Fruit fly (Drosophila melanogaster) whole organism, embryonic: Measurements from ENCODE around the gene prd.

Experiments
- Aef1 ChIP-seq: fragments of 200-800 bp; sonication (Bioruptor generic); IDR thresholded peaks from 3 replicates; pipeline ENCODE4 v1.3.6; 2022; ENCODE audit warnings: missing biosample characterization, missing genetic modification characterization
- B-H2 ChIP-seq: fragments of 200-800 bp; sonication (Bioruptor generic); optimal IDR thresholded peaks from 2 replicates; lab custom pipeline; 2018; ENCODE audit warnings: missing biosample characterization, mild to moderate bottlenecking, missing genetic modification characterization
- CG10209 ChIP-seq: fragments of 200-800 bp; sonication (Bioruptor generic); optimal IDR thresholded peaks from 3 replicates; lab custom pipeline; 2017; ENCODE audit warnings: missing biosample characterization, mild to moderate bottlenecking, missing genetic modification characterization, missing genetic modification reagents
- CG11398 ChIP-seq: fragments of 200-800 bp; sonication (Bioruptor generic); optimal IDR thresholded peaks from 2 replicates; lab custom pipeline; 2016; ENCODE audit warnings: missing biosample characterization, missing genetic modification characterization
- CG14050 ChIP-seq: fragments of 200-800 bp; sonication (Bioruptor generic); IDR thresholded peaks from 3 replicates; pipeline ENCODE4 v1.3.6; 2022; ENCODE audit warnings: missing biosample characterization, missing genetic modification characterization
- CG15601 ChIP-seq: fragments of 200-800 bp; sonication (Bioruptor generic); optimal IDR thresholded peaks from 3 replicates; lab custom pipeline; 2019; ENCODE audit warnings: missing biosample characterization, mild to moderate bottlenecking, missing genetic modification characterization, moderate library complexity
- CG1647 ChIP-seq: fragments of 200-800 bp; sonication (Bioruptor generic); optimal IDR thresholded peaks from 3 replicates; lab custom pipeline; 2016; ENCODE audit warnings: missing biosample characterization, missing genetic modification characterization
- CG1792 ChIP-seq: fragments of 200-800 bp; sonication (Bioruptor generic); optimal IDR thresholded peaks from 2 replicates; lab custom pipeline; 2016; ENCODE audit warnings: missing biosample characterization, missing genetic modification characterization
- CG18764 ChIP-seq: fragments of 200-800 bp; sonication (Bioruptor generic); optimal IDR thresholded peaks from 3 replicates; lab custom pipeline; 2016; ENCODE audit warnings: missing biosample characterization, missing genetic modification characterization
- CG32772 ChIP-seq: fragments of 200-800 bp; sonication (Bioruptor generic); IDR thresholded peaks from 2 replicates; pipeline ENCODE4 v1.3.6; 2022; ENCODE audit warnings: missing biosample characterization, missing genetic modification characterization
- CG33213 ChIP-seq: fragments of 200-800 bp; sonication (Bioruptor generic); optimal IDR thresholded peaks from 3 replicates; lab custom pipeline; 2016; ENCODE audit warnings: missing biosample characterization, missing genetic modification characterization
- CG34422 ChIP-seq: fragments of 200-800 bp; sonication (Bioruptor generic); IDR thresholded peaks from 3 replicates; pipeline ENCODE4 v1.3.6; 2022; ENCODE audit warnings: missing biosample characterization, missing genetic modification characterization
- CG5180 ChIP-seq: fragments of 200-800 bp; sonication (Bioruptor generic); optimal IDR thresholded peaks from 3 replicates; lab custom pipeline; 2017; ENCODE audit warnings: missing biosample characterization, missing genetic modification characterization, mild to moderate bottlenecking, moderate library complexity, missing genetic modification reagents
- CG6175 ChIP-seq: fragments of 200-800 bp; sonication (Bioruptor generic); IDR thresholded peaks from 3 replicates; pipeline ENCODE4 v1.3.6; 2022; ENCODE audit warnings: missing biosample characterization, missing genetic modification characterization
- CG7963 ChIP-seq: fragments of 200-800 bp; sonication (Bioruptor generic); IDR thresholded peaks from 3 replicates; pipeline ENCODE4 v1.3.6; 2022; ENCODE audit warnings: missing biosample characterization, missing genetic modification characterization; ENCODE audit not compliant: partially characterized antibody
- CG8089 ChIP-seq: fragments of 200-800 bp; sonication (Bioruptor generic); optimal IDR thresholded peaks from 3 replicates; lab custom pipeline; 2016; ENCODE audit warnings: missing biosample characterization, missing genetic modification characterization
- CG8765 ChIP-seq: fragments of 200-800 bp; sonication (Bioruptor generic); IDR thresholded peaks from 2 replicates; pipeline ENCODE4 v1.3.6; 2022; ENCODE audit warnings: missing biosample characterization, missing genetic modification characterization
- CHES-1-like ChIP-seq: fragments of 200-800 bp; sonication (Bioruptor generic); optimal IDR thresholded peaks from 2 replicates; lab custom pipeline; 2016; ENCODE audit warnings: missing biosample characterization, missing genetic modification characterization
- CrebB ChIP-seq: fragments of 200-800 bp; sonication (Bioruptor generic); optimal IDR thresholded peaks from 3 replicates; lab custom pipeline; 2018; ENCODE audit warnings: missing biosample characterization, mild to moderate bottlenecking, missing genetic modification characterization
- Dek ChIP-seq: fragments of 200-800 bp; sonication (Bioruptor generic); optimal IDR thresholded peaks from 3 replicates; lab custom pipeline; 2019; ENCODE audit warnings: missing biosample characterization, mild to moderate bottlenecking, missing genetic modification characterization, moderate library complexity
- Ets65A ChIP-seq: fragments of 200-800 bp; sonication (Bioruptor generic); peaks from one replicate; lab custom pipeline; 2016; ENCODE audit warnings: missing biosample characterization, missing genetic modification characterization
- Gsc ChIP-seq: fragments of 200-800 bp; sonication (Bioruptor generic); IDR thresholded peaks from 2 replicates; pipeline ENCODE4 v1.3.6; 2022; ENCODE audit warnings: missing biosample characterization, missing genetic modification characterization
- Hmx ChIP-seq: fragments of 200-800 bp; sonication (Bioruptor generic); optimal IDR thresholded peaks from 2 replicates; lab custom pipeline; 2016; ENCODE audit warnings: missing biosample characterization, missing genetic modification characterization
- Hr78 ChIP-seq, 2 experiments: fragments of 200-800 bp in 1 of 2; fragments of >200 bp in 1 of 2; sonication (Bioruptor generic) in 1 of 2; optimal IDR thresholded peaks; 2 replicates each; lab custom pipeline; 2017 to 2019; ENCODE audit warnings: missing biosample characterization in 2 of 2, missing genetic modification characterization in 2 of 2, mild to moderate bottlenecking in 1 of 2, moderate library complexity in 1 of 2
- Jarid2 ChIP-seq: fragments of 200-800 bp; sonication (Bioruptor generic); optimal IDR thresholded peaks from 3 replicates; lab custom pipeline; 2017; ENCODE audit warnings: mild to moderate bottlenecking, missing biosample characterization, missing genetic modification reagents, missing genetic modification characterization
- Lim3 ChIP-seq: fragments of 200-800 bp; sonication (Bioruptor generic); IDR thresholded peaks from 2 replicates; pipeline ENCODE4 v1.3.6; 2022; ENCODE audit warnings: missing biosample characterization, missing genetic modification characterization
- Max ChIP-seq: fragments of 200-800 bp; sonication (Bioruptor generic); optimal IDR thresholded peaks from 2 replicates; lab custom pipeline; 2016; ENCODE audit warnings: missing biosample characterization, mild to moderate bottlenecking, missing genetic modification characterization
- NC2α ChIP-seq: fragments of 200-800 bp; sonication (Bioruptor generic); optimal IDR thresholded peaks from 2 replicates; lab custom pipeline; 2016; ENCODE audit warnings: missing biosample characterization, missing genetic modification characterization
- NK7.1 ChIP-seq: fragments of 200-800 bp; sonication (Bioruptor generic); optimal IDR thresholded peaks from 3 replicates; lab custom pipeline; 2016; ENCODE audit warnings: missing biosample characterization, missing genetic modification characterization
- NfI ChIP-seq: fragments of 200-800 bp; sonication (Bioruptor generic); optimal IDR thresholded peaks from 3 replicates; lab custom pipeline; 2018; ENCODE audit warnings: missing biosample characterization, mild to moderate bottlenecking, missing genetic modification characterization, moderate library complexity
- Rx ChIP-seq: fragments of 200-800 bp; sonication (Bioruptor generic); IDR thresholded peaks from 2 replicates; pipeline ENCODE4 v1.3.6; 2022; ENCODE audit warnings: missing biosample characterization, missing genetic modification characterization
- Sin3A ChIP-seq: fragments of >200 bp; optimal IDR thresholded peaks from 2 replicates; lab custom pipeline; 2018
- Ssrp ChIP-seq: fragments of 200-800 bp; sonication (Bioruptor generic); optimal IDR thresholded peaks from 2 replicates; lab custom pipeline; 2018; ENCODE audit warnings: missing biosample characterization, mild to moderate bottlenecking, missing genetic modification characterization, moderate library complexity
- al ChIP-seq: fragments of 200-800 bp; sonication (Bioruptor generic); IDR thresholded peaks from 2 replicates; pipeline ENCODE4 v1.3.6; 2022; ENCODE audit warnings: missing biosample characterization, missing genetic modification characterization
- ash1 ChIP-seq: fragments of 200-800 bp; sonication (Bioruptor generic); optimal IDR thresholded peaks from 2 replicates; lab custom pipeline; 2018; ENCODE audit warnings: missing biosample characterization, mild to moderate bottlenecking, missing genetic modification characterization
- chinmo ChIP-seq: fragments of 200-800 bp; sonication (Bioruptor generic); IDR thresholded peaks from 4 replicates; pipeline ENCODE4 v1.3.6; 2022; ENCODE audit warnings: missing biosample characterization, missing genetic modification characterization; ENCODE audit not compliant: partially characterized antibody
- cwo ChIP-seq: fragments of 200-800 bp; sonication (Bioruptor generic); optimal IDR thresholded peaks from 3 replicates; lab custom pipeline; 2017; ENCODE audit warnings: missing biosample characterization, missing genetic modification characterization, mild to moderate bottlenecking, moderate library complexity, missing genetic modification reagents
- fu2 ChIP-seq: fragments of 200-800 bp; sonication (Bioruptor generic); optimal IDR thresholded peaks from 2 replicates; lab custom pipeline; 2016; ENCODE audit warnings: missing biosample characterization, missing genetic modification characterization
- gem ChIP-seq: fragments of 200-800 bp; sonication (Bioruptor generic); optimal IDR thresholded peaks from 2 replicates; lab custom pipeline; 2019; ENCODE audit warnings: missing biosample characterization, mild to moderate bottlenecking, missing genetic modification characterization, moderate library complexity
- hbn ChIP-seq: fragments of 200-800 bp; sonication (Bioruptor generic); IDR thresholded peaks from 2 replicates; pipeline ENCODE4 v1.3.6; 2022; ENCODE audit warnings: missing biosample characterization, missing genetic modification characterization; ENCODE audit not compliant: partially characterized antibody
- kay ChIP-seq: fragments of 200-800 bp; sonication (Bioruptor generic); optimal IDR thresholded peaks from 2 replicates; lab custom pipeline; 2016; ENCODE audit warnings: missing biosample characterization, missing genetic modification characterization
- nerfin-1 ChIP-seq: fragments of 200-800 bp; sonication (Bioruptor generic); optimal IDR thresholded peaks from 3 replicates; lab custom pipeline; 2019; ENCODE audit warnings: missing biosample characterization, mild to moderate bottlenecking, missing genetic modification characterization, moderate library complexity
- oc ChIP-seq: fragments of 200-800 bp; sonication (Bioruptor generic); optimal IDR thresholded peaks from 2 replicates; lab custom pipeline; 2018; ENCODE audit warnings: missing biosample characterization, mild to moderate bottlenecking, missing genetic modification characterization, moderate library complexity
- pita ChIP-seq: fragments of 200-800 bp; sonication (Bioruptor generic); optimal IDR thresholded peaks from 2 replicates; lab custom pipeline; 2017; ENCODE audit warnings: missing biosample characterization, mild to moderate bottlenecking, missing genetic modification characterization
- repo ChIP-seq: fragments of 200-800 bp; sonication (Bioruptor generic); optimal IDR thresholded peaks from 2 replicates; lab custom pipeline; 2016; ENCODE audit warnings: missing biosample characterization, missing genetic modification characterization
- sim ChIP-seq: fragments of 200-800 bp; sonication (Bioruptor generic); IDR thresholded peaks from 2 replicates; pipeline ENCODE4 v1.3.6; 2022; ENCODE audit warnings: missing biosample characterization, missing genetic modification characterization
- slbo ChIP-seq: fragments of 200-800 bp; sonication (Bioruptor generic); IDR thresholded peaks from 2 replicates; pipeline ENCODE4 v1.3.6; 2022; ENCODE audit warnings: missing biosample characterization, missing genetic modification characterization
- slp2 ChIP-seq: fragments of 200-800 bp; sonication (Bioruptor generic); optimal IDR thresholded peaks from 2 replicates; lab custom pipeline; 2016; ENCODE audit warnings: missing biosample characterization, missing genetic modification characterization
- toy ChIP-seq: fragments of 200-800 bp; sonication (Bioruptor generic); IDR thresholded peaks from 2 replicates; pipeline ENCODE4 v1.3.6; 2022; ENCODE audit warnings: missing biosample characterization, missing genetic modification characterization
- tx ChIP-seq: fragments of 200-800 bp; sonication (Bioruptor generic); optimal IDR thresholded peaks from 2 replicates; lab custom pipeline; 2016; ENCODE audit warnings: missing biosample characterization, missing genetic modification characterization

prd gene

DNA sequence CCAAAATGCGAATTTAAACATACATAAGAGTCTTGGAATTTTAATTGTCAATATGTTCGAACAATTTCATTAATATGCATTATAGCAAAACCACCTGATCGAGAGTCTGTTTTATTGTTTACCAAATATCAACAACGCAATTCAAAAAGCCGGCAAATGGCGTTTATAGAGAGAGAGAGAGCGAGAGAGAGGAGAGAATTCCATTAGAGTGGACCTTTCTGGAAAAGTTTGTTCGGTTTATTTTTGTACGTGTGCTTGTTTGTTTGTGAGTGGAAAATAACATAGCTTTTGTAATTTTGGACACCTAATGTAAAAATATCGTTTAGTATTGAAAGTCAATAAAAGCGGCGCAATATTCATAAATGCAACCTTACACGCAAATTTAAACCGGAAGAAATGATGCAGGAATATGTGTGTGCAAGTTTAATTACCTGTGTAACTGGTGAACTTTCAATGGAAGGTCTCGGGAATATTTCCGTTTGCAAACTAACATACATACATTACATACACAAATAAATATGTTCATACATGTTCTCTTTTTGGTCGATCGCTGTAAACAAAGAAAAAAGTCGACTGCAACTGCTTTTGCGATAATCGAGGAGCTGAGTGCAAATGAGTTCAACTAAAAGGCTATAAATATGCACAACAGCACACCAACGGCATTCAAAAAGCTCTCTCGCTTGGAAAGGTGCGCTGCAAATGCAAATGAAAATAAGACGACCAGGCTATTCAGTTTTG lies 40.8 kb downstream of the prd start, which contains the start of gene CG6785 (continued):
- no peak for TF ChIP-seq al
- peak; percentile 75 for TF ChIP-seq CG1647
- TF ChIP-seq Sin3A (lab: Kevin White, UChicago): no peak
- TF ChIP-seq slbo (GFP tag; lab: Robert Waterston, UW): no peak
- TF ChIP-seq CG8089: peak; percentile 88
- peak; percentile 90 for TF ChIP-seq NC2α (GFP tag; lab: Kevin White, UChicago)
- peak; percentile 72 for TF ChIP-seq Dek (tag; lab: Kevin White, UChicago)
- TF ChIP-seq Lim3 (GFP tag; lab: Robert Waterston, UW): no peak
- no peak for TF ChIP-seq Gsc (GFP tag; lab: Robert Waterston, UW)
- TF ChIP-seq cwo (GFP tag; lab: Kevin White, UChicago): peak; percentile 60
- TF ChIP-seq NK7.1 (GFP tag; lab: Kevin White, UChicago): peak; percentile 84
- peak; percentile 95 for TF ChIP-seq CHES-1-like (GFP tag; lab: Kevin White, UChicago)
- no peak for TF ChIP-seq pita
- TF ChIP-seq CG32772 (GFP tag; lab: Robert Waterston, UW): no peak
- TF ChIP-seq sim (GFP tag; lab: Robert Waterston, UW): peak; percentile 75
- peak in 1 of 2 experiments; percentile 52 for TF ChIP-seq Hr78 (GFP tag; optimal IDR thresholded peaks at IDR 0.05; lab: Kevin White, UChicago)
- TF ChIP-seq CG7963 (GFP tag; lab: Robert Waterston, UW): no peak
- TF ChIP-seq CG1792 (GFP tag; lab: Kevin White, UChicago): peak; percentile 75
- TF ChIP-seq CG33213 (GFP tag; lab: Kevin White, UChicago): peak; percentile 86
- TF ChIP-seq repo: peak; percentile 81
- peak; percentile 50; the same call in 1 of the 3 replicates for TF ChIP-seq CG34422 (GFP tag; lab: Robert Waterston, UW)
- TF ChIP-seq nerfin-1 (tag; lab: Kevin White, UChicago): peak; percentile 80
- no peak for TF ChIP-seq toy
- TF ChIP-seq hbn (GFP tag; lab: Robert Waterston, UW): no peak
- peak; percentile 56 for TF ChIP-seq Max (GFP tag; lab: Kevin White, UChicago)
- peak; percentile 81 for TF ChIP-seq gem (tag; lab: Kevin White, UChicago)
- TF ChIP-seq CG10209 (GFP tag; lab: Kevin White, UChicago): peak; percentile 93
- TF ChIP-seq kay (GFP tag; lab: Kevin White, UChicago): peak; percentile 77
- no peak for TF ChIP-seq Ets65A (GFP tag; lab: Kevin White, UChicago)
- TF ChIP-seq CrebB (tag; lab: Kevin White, UChicago): peak; percentile 96
- no peak for TF ChIP-seq Hmx
- TF ChIP-seq Ssrp (tag; lab: Kevin White, UChicago): no peak
- peak; percentile 88 for TF ChIP-seq B-H2 (GFP tag; lab: Kevin White, UChicago)
- peak; percentile 51 for TF ChIP-seq Jarid2 (GFP tag; lab: Kevin White, UChicago)
- TF ChIP-seq Aef1 (GFP tag; lab: Robert Waterston, UW): no peak
- peak; percentile 77 for TF ChIP-seq oc (tag; lab: Kevin White, UChicago)
- peak; percentile 81; the same call in 2 of the 4 replicates for TF ChIP-seq chinmo (GFP tag; lab: Robert Waterston, UW)
- TF ChIP-seq CG8765 (GFP tag; lab: Robert Waterston, UW): no peak
- TF ChIP-seq CG15601 (tag; lab: Kevin White, UChicago): peak; percentile 92
- no peak for TF ChIP-seq CG6175 (GFP tag; lab: Robert Waterston, UW)
- no peak for TF ChIP-seq fu2 (GFP tag; lab: Kevin White, UChicago)
- TF ChIP-seq CG18764: peak; percentile 87
- peak; percentile 83 for TF ChIP-seq CG5180 (GFP tag; lab: Kevin White, UChicago)
- TF ChIP-seq Rx (GFP tag; lab: Robert Waterston, UW): no peak
- peak; percentile 94 for TF ChIP-seq CG11398 (GFP tag; lab: Kevin White, UChicago)
- peak; percentile 69 for TF ChIP-seq tx (GFP tag; lab: Kevin White, UChicago)
- TF ChIP-seq NfI (GFP tag; lab: Kevin White, UChicago): peak; percentile 67
- peak; percentile 69 for TF ChIP-seq CG14050
- peak; percentile 78 for TF ChIP-seq ash1 (GFP tag; lab: Kevin White, UChicago)
- peak; percentile 74 for TF ChIP-seq slp2 (GFP tag; lab: Kevin White, UChicago)
